In the genomic region with DNA sequence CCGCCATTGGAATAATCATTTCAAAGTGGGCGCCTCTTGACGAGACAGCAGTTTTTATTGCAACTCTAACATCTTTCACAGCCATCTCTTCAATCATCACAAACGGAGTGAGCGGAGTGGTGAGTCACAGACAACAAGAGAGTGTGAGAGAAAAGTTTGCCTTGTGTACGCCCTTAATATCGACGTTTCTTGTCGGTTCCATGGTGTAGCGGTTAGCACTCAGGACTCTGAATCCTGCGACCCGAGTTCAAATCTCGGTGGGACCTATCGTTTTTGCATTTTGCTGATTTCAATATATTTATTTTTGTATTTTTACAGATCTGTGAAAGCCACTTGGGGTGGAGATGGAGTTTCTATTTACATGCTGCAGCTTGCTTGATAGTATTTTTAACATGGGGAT, we compare ENCODE assay signal across 2 worm cellular contexts.
TF ChIP-seq lines count a peak whose summit lies in the region.

No protein-coding gene starts in this region.

TF ChIP-seq in whole organism, L1 larva, 84 proteins besides CTCF, POLR2A, EP300 and RAD21 (continued from another document):
- peak; percentile 23 for TF ChIP-seq blmp-1 (tag; optimal IDR thresholded peaks at IDR 0.05; lab: Kevin White, UChicago)
- TF ChIP-seq lin-39 (tag; optimal IDR thresholded peaks at IDR 0.05; lab: Kevin White, UChicago) = no peak
- TF ChIP-seq nhr-84 (tag; optimal IDR thresholded peaks at IDR 0.05; lab: Kevin White, UChicago) = no peak
- no peak for TF ChIP-seq sup-37 (GFP tag; optimal IDR thresholded peaks at IDR 0.05; lab: Kevin White, UChicago)
- no peak for TF ChIP-seq alr-1 (tag; optimal IDR thresholded peaks at IDR 0.05; lab: Kevin White, UChicago; ENCODE audit: borderline replicate concordance)
- peak; percentile 70 for TF ChIP-seq nhr-90 (tag; optimal IDR thresholded peaks at IDR 0.05; lab: Kevin White, UChicago; ENCODE audit: poor library complexity)
- no peak for TF ChIP-seq egl-27 (tag; optimal IDR thresholded peaks at IDR 0.05; lab: Kevin White, UChicago)
- peak; percentile 9 to 52 (median 38) for TF ChIP-seq dpl-1 (GFP tag; optimal IDR thresholded peaks at IDR 0.05; lab: Kevin White, UChicago)
- TF ChIP-seq nhr-237 (tag; optimal IDR thresholded peaks at IDR 0.05; lab: Kevin White, UChicago) = peak; percentile 20
- no peak for TF ChIP-seq pag-3 (tag; optimal IDR thresholded peaks at IDR 0.05; lab: Kevin White, UChicago; ENCODE audit: borderline replicate concordance, insufficient read depth)
- TF ChIP-seq ceh-88 (GFP tag; IDR thresholded peaks at IDR 0.05; lab: Robert Waterston, UW) = peak; percentile 35; the same call in 1 of the 2 replicates
- TF ChIP-seq C16A3.4 (tag; optimal IDR thresholded peaks at IDR 0.05; lab: Kevin White, UChicago) = peak; percentile 64
- no peak for TF ChIP-seq fkh-8 (tag; optimal IDR thresholded peaks at IDR 0.05; lab: Kevin White, UChicago)
- TF ChIP-seq nhr-11 (tag; optimal IDR thresholded peaks at IDR 0.05; lab: Kevin White, UChicago) = no peak
- TF ChIP-seq ceh-63 (GFP tag; optimal IDR thresholded peaks at IDR 0.05; lab: Kevin White, UChicago) = no peak
- peak; percentile 36 for TF ChIP-seq isw-1 (GFP tag; IDR thresholded peaks at IDR 0.05; lab: Robert Waterston, UW)
- TF ChIP-seq pqm-1 (tag; optimal IDR thresholded peaks at IDR 0.05; lab: Kevin White, UChicago) = no peak
- TF ChIP-seq pax-3 (tag; optimal IDR thresholded peaks at IDR 0.05; lab: Kevin White, UChicago) = peak; percentile 29
- TF ChIP-seq elt-2 (tag; optimal IDR thresholded peaks at IDR 0.05; lab: Kevin White, UChicago) = no peak
- TF ChIP-seq ceh-82 (tag; optimal IDR thresholded peaks at IDR 0.05; lab: Kevin White, UChicago) = peak; percentile 31 to 69 (median 57)
- TF ChIP-seq snpc-4 (tag; optimal IDR thresholded peaks at IDR 0.05; lab: Kevin White, UChicago) = peak; percentile 56
- TF ChIP-seq lsy-2 (tag; optimal IDR thresholded peaks at IDR 0.05; lab: Kevin White, UChicago) = peak; percentile 26 to 74
- TF ChIP-seq nhr-71 (tag; optimal IDR thresholded peaks at IDR 0.05; lab: Kevin White, UChicago) = peak; percentile 69
- TF ChIP-seq ztf-11 (tag; optimal IDR thresholded peaks at IDR 0.05; lab: Kevin White, UChicago) = no peak
- no peak for TF ChIP-seq ztf-4 (tag; optimal IDR thresholded peaks at IDR 0.05; lab: Kevin White, UChicago)

TF ChIP-seq in whole organism, young adult, 124 proteins besides CTCF, POLR2A, EP300 and RAD21 (continued from another document):
- no peak; the same call in 1 of the 2 replicates for TF ChIP-seq egl-44 (GFP tag; IDR thresholded peaks at IDR 0.05; lab: Robert Waterston, UW)
- TF ChIP-seq ztf-28 (GFP tag; IDR thresholded peaks at IDR 0.05; lab: Robert Waterston, UW) = no peak
- TF ChIP-seq ama-1 (optimal IDR thresholded peaks at IDR 0.05; lab: Kevin White, UChicago) = no peak
- peak in 1 of 2 experiments; percentile 66 for TF ChIP-seq ama-1 (GFP tag; optimal IDR thresholded peaks at IDR 0.05; lab: Kevin White, UChicago)
- TF ChIP-seq rcor-1 (GFP tag; IDR thresholded peaks at IDR 0.05; lab: Robert Waterston, UW) = peak; percentile 77
- TF ChIP-seq F23B12.7 (tag; optimal IDR thresholded peaks at IDR 0.05; lab: Kevin White, UChicago; ENCODE audit: insufficient read depth) = peak; percentile 89
- no peak for TF ChIP-seq zfh-2 (GFP tag; conservative IDR thresholded peaks at IDR 0.05; lab: Robert Waterston, UW)
- TF ChIP-seq rec-8 (tag; optimal IDR thresholded peaks at IDR 0.05; lab: Kevin White, UChicago) = peak in 1 of 2 experiments; percentile 18
- no peak for TF ChIP-seq B0336.3 (GFP tag; IDR thresholded peaks at IDR 0.05; lab: Robert Waterston, UW)
- TF ChIP-seq nfya-1 (tag; optimal IDR thresholded peaks at IDR 0.05; lab: Kevin White, UChicago; ENCODE audit: borderline replicate concordance, insufficient read depth) = no peak
- TF ChIP-seq nhr-90 (tag; optimal IDR thresholded peaks at IDR 0.05; lab: Kevin White, UChicago) = no peak
- TF ChIP-seq dox-1 (GFP tag; IDR thresholded peaks at IDR 0.05; lab: Robert Waterston, UW) = no peak; the same call in 1 of the 2 replicates
- peak in 1 of 2 experiments; percentile 45 for TF ChIP-seq let-607 (tag; optimal IDR thresholded peaks at IDR 0.05; lab: Kevin White, UChicago)
- TF ChIP-seq efl-1 (GFP tag; optimal IDR thresholded peaks at IDR 0.05; lab: Kevin White, UChicago) = no peak
- TF ChIP-seq nfyb-1 (GFP tag; IDR thresholded peaks at IDR 0.05; lab: Robert Waterston, UW) = peak; percentile 77
- no peak for TF ChIP-seq ceh-79 (tag; optimal IDR thresholded peaks at IDR 0.05; lab: Kevin White, UChicago)
- no peak for TF ChIP-seq F37B4.10 (GFP tag; IDR thresholded peaks at IDR 0.05; lab: Robert Waterston, UW)
